Worm (Caenorhabditis elegans) whole organism, late embryonic: Measurements from ENCODE around the gene sprr-2.

Experiments used
- F13H6.1 ChIP-seq: sonication (generic microtip); optimal IDR thresholded peaks from 2 replicates; lab custom pipeline; 2016; ENCODE audit warnings: missing genetic modification characterization, missing compliant biosample characterization
- ceh-18 ChIP-seq: sonication (generic microtip); optimal IDR thresholded peaks from 2 replicates; lab custom pipeline; 2016; ENCODE audit warnings: missing genetic modification characterization, missing compliant biosample characterization
- fkh-10 ChIP-seq: fragments of 150-350 bp; optimal IDR thresholded peaks from 2 replicates; lab custom pipeline; 2014; ENCODE audit warnings: missing biosample characterization, missing genetic modification reagents, missing genetic modification characterization
- hlh-30 ChIP-seq: sonication (generic microtip); optimal IDR thresholded peaks from 2 replicates; lab custom pipeline; 2017; ENCODE audit warnings: antibody characterized with exemption, missing genetic modification characterization, missing compliant biosample characterization; ENCODE audit not compliant: insufficient read depth
- hlh-8 ChIP-seq: sonication (generic microtip); optimal IDR thresholded peaks from 2 replicates; lab custom pipeline; 2016; ENCODE audit warnings: missing genotype, missing genetic modification characterization, missing compliant biosample characterization
- nhr-11 ChIP-seq: fragments of 150-350 bp; optimal IDR thresholded peaks from 2 replicates; lab custom pipeline; 2014; ENCODE audit warnings: missing biosample characterization, missing genetic modification characterization
- rnt-1 ChIP-seq: sonication (generic microtip); optimal IDR thresholded peaks from 2 replicates; lab custom pipeline; 2016; ENCODE audit warnings: missing genetic modification characterization, missing compliant biosample characterization

DNA sequence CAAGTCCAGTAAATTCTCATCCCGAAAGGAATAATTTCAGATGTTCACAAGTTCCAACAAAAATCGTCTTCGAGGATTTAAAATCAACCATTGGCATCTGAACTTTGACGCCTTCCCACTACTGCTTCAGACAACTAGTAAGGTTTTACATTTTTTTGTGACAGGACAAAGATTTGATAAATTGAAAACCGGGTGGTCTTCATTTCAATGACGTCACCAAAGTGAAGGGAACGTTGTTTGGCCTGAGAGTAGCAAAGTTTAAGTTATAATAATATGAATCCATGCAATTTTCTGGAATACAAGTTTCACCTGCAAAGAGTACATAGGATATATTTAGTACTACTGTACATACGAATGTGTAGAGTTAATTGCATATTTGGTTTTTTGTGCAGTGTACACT lies 925 bp downstream of the sprr-2 start:
- no peak for TF ChIP-seq hlh-30
- TF ChIP-seq ceh-18 (tag; lab: Kevin White, UChicago), result no peak
- TF ChIP-seq fkh-10 (GFP tag; lab: Kevin White, UChicago), result no peak
- no peak for TF ChIP-seq rnt-1 (tag; lab: Kevin White, UChicago)
- TF ChIP-seq nhr-11 (tag; lab: Kevin White, UChicago), result no peak
- no peak for TF ChIP-seq F13H6.1
- TF ChIP-seq hlh-8, result no peak
